Fruit fly (Drosophila melanogaster) whole organism, embryonic: ENCODE results near the gene Dlic.

ENCODE experiments used
- CG10267 ChIP-seq: fragments of 200-800 bp; sonication (Bioruptor generic); optimal IDR thresholded peaks from 2 replicates; lab custom pipeline; 2018; ENCODE audit warnings: missing biosample characterization, mild to moderate bottlenecking, missing genetic modification characterization, moderate library complexity
- CG10274 ChIP-seq: fragments of 200-800 bp; sonication (Bioruptor generic); optimal IDR thresholded peaks from 3 replicates; lab custom pipeline; 2017; ENCODE audit warnings: missing biosample characterization, mild to moderate bottlenecking, missing genetic modification characterization
- CG10431 ChIP-seq: fragments of 200-800 bp; sonication (Bioruptor generic); optimal IDR thresholded peaks from 3 replicates; lab custom pipeline; 2018; ENCODE audit warnings: missing biosample characterization, mild to moderate bottlenecking, missing genetic modification characterization
- CG12219 ChIP-seq: fragments of 200-800 bp; sonication (Bioruptor generic); optimal IDR thresholded peaks from 3 replicates; lab custom pipeline; 2018; ENCODE audit warnings: missing biosample characterization, mild to moderate bottlenecking, missing genetic modification characterization
- CG14667 ChIP-seq: fragments of 200-800 bp; sonication (Bioruptor generic); IDR thresholded peaks from 2 replicates; pipeline ENCODE4 v1.3.6; 2022; ENCODE audit warnings: missing biosample characterization, missing genetic modification characterization
- CG15269 ChIP-seq: fragments of 200-800 bp; sonication (Bioruptor generic); optimal IDR thresholded peaks from 2 replicates; lab custom pipeline; 2018; ENCODE audit warnings: missing biosample characterization, mild to moderate bottlenecking, missing genetic modification characterization, moderate library complexity
- CG18476 ChIP-seq: fragments of 200-800 bp; sonication (Bioruptor generic); optimal IDR thresholded peaks from 2 replicates; lab custom pipeline; 2016; ENCODE audit warnings: missing biosample characterization, mild to moderate bottlenecking, missing genetic modification characterization
- CG18599 ChIP-seq: fragments of 200-800 bp; sonication (Bioruptor generic); optimal IDR thresholded peaks from 3 replicates; lab custom pipeline; 2017; ENCODE audit warnings: missing biosample characterization, missing genetic modification characterization, mild to moderate bottlenecking, moderate library complexity, missing genetic modification reagents
- CG3065 ChIP-seq: fragments of 200-800 bp; sonication (Bioruptor generic); optimal IDR thresholded peaks from 2 replicates; lab custom pipeline; 2016; ENCODE audit warnings: missing biosample characterization, missing genetic modification characterization
- CG4282 ChIP-seq: fragments of 200-800 bp; sonication (Bioruptor generic); optimal IDR thresholded peaks from 2 replicates; lab custom pipeline; 2016; ENCODE audit warnings: missing biosample characterization, missing genetic modification characterization
- CG4617 ChIP-seq: fragments of 200-800 bp; sonication (Bioruptor generic); optimal IDR thresholded peaks from 3 replicates; lab custom pipeline; 2016; ENCODE audit warnings: missing biosample characterization, missing genetic modification characterization, borderline replicate concordance
- CG4854 ChIP-seq: fragments of 200-800 bp; sonication (Bioruptor generic); optimal IDR thresholded peaks from 2 replicates; lab custom pipeline; 2016; ENCODE audit warnings: missing biosample characterization, missing genetic modification characterization, inconsistent platforms
- CG6791 ChIP-seq: fragments of 200-800 bp; sonication (Bioruptor generic); IDR thresholded peaks from 3 replicates; pipeline ENCODE4 v1.3.6; 2022; ENCODE audit warnings: missing biosample characterization, missing genetic modification characterization; ENCODE audit not compliant: partially characterized antibody
- CG8388 ChIP-seq: fragments of 200-800 bp; sonication (Bioruptor generic); optimal IDR thresholded peaks from 2 replicates; lab custom pipeline; 2019; ENCODE audit warnings: missing biosample characterization, mild to moderate bottlenecking, missing genetic modification characterization, moderate library complexity
- CG8765 ChIP-seq: fragments of 200-800 bp; sonication (Bioruptor generic); IDR thresholded peaks from 2 replicates; pipeline ENCODE4 v1.3.6; 2022; ENCODE audit warnings: missing biosample characterization, missing genetic modification characterization
- CoRest ChIP-seq: fragments of 200-800 bp; sonication (Bioruptor generic); optimal IDR thresholded peaks from 3 replicates; lab custom pipeline; 2018; ENCODE audit warnings: missing biosample characterization, mild to moderate bottlenecking, missing genetic modification characterization, moderate library complexity
- E2f1 ChIP-seq: fragments of 200-800 bp; sonication (Bioruptor generic); IDR thresholded peaks from 2 replicates; pipeline ENCODE4 v1.3.6; 2022; ENCODE audit warnings: missing biosample characterization, missing genetic modification characterization
- Fer2 ChIP-seq: fragments of 200-800 bp; sonication (Bioruptor generic); optimal IDR thresholded peaks from 2 replicates; lab custom pipeline; 2018; ENCODE audit warnings: missing biosample characterization, mild to moderate bottlenecking, missing genetic modification characterization, moderate library complexity
- GATAe ChIP-seq: fragments of 200-800 bp; sonication (Bioruptor generic); conservative IDR thresholded peaks from 2 replicates; pipeline ENCODE4 v1.3.6; 2022; ENCODE audit warnings: missing biosample characterization, missing genetic modification characterization
- H2.0 ChIP-seq: fragments of 200-800 bp; sonication (Bioruptor generic); IDR thresholded peaks from 2 replicates; pipeline ENCODE4 v1.3.6; 2022; ENCODE audit warnings: missing biosample characterization, missing genetic modification characterization
- HLHmδ ChIP-seq: fragments of 200-800 bp; sonication (Bioruptor generic); optimal IDR thresholded peaks from 2 replicates; lab custom pipeline; 2018; ENCODE audit warnings: missing biosample characterization, mild to moderate bottlenecking, missing genetic modification characterization, moderate library complexity
- Lhr ChIP-seq: fragments of 200-800 bp; sonication (Bioruptor generic); optimal IDR thresholded peaks from 3 replicates; lab custom pipeline; 2017; ENCODE audit warnings: mild to moderate bottlenecking, missing biosample characterization, missing genetic modification reagents, missing genetic modification characterization
- MESR4 ChIP-seq: fragments of 200-800 bp; sonication (Bioruptor generic); optimal IDR thresholded peaks from 2 replicates; lab custom pipeline; 2018; ENCODE audit warnings: missing biosample characterization, mild to moderate bottlenecking, missing genetic modification characterization, moderate library complexity
- NK7.1 ChIP-seq: fragments of 200-800 bp; sonication (Bioruptor generic); optimal IDR thresholded peaks from 3 replicates; lab custom pipeline; 2016; ENCODE audit warnings: missing biosample characterization, missing genetic modification characterization
- Optix ChIP-seq: fragments of 200-800 bp; sonication (Bioruptor generic); IDR thresholded peaks from 3 replicates; pipeline ENCODE4 v1.3.6; 2022; ENCODE audit warnings: missing biosample characterization, missing genetic modification characterization
- PHDP ChIP-seq: fragments of 200-800 bp; sonication (Bioruptor generic); optimal IDR thresholded peaks from 3 replicates; lab custom pipeline; 2018; ENCODE audit warnings: missing biosample characterization, mild to moderate bottlenecking, missing genetic modification characterization, moderate library complexity
- Poxn ChIP-seq: fragments of 200-800 bp; sonication (Bioruptor generic); IDR thresholded peaks from 2 replicates; pipeline ENCODE4 v1.3.6; 2022; ENCODE audit warnings: missing biosample characterization, missing genetic modification characterization
- Sin3A ChIP-seq: fragments of >200 bp; optimal IDR thresholded peaks from 2 replicates; lab custom pipeline; 2018
- Sox102F ChIP-seq: fragments of 200-800 bp; sonication (Bioruptor generic); optimal IDR thresholded peaks from 2 replicates; lab custom pipeline; 2018; ENCODE audit warnings: missing biosample characterization, mild to moderate bottlenecking, missing genetic modification characterization, moderate library complexity
- Usf ChIP-seq: fragments of 200-800 bp; sonication (Bioruptor generic); optimal IDR thresholded peaks from 2 replicates; lab custom pipeline; 2017; ENCODE audit warnings: missing genotype, missing biosample characterization, missing genetic modification characterization
- Xrp1 ChIP-seq: fragments of 200-800 bp; sonication (Bioruptor generic); IDR thresholded peaks from 2 replicates; pipeline ENCODE4 v1.3.6; 2022; ENCODE audit warnings: missing biosample characterization, missing genetic modification characterization
- btn ChIP-seq: fragments of 200-800 bp; sonication (Bioruptor generic); optimal IDR thresholded peaks from 2 replicates; lab custom pipeline; 2016; ENCODE audit warnings: missing biosample characterization, missing genetic modification characterization
- crc ChIP-seq: fragments of 200-800 bp; sonication (Bioruptor generic); optimal IDR thresholded peaks from 2 replicates; lab custom pipeline; 2016; ENCODE audit warnings: missing biosample characterization, missing genetic modification characterization
- eyg ChIP-seq: fragments of 200-800 bp; sonication (Bioruptor generic); optimal IDR thresholded peaks from 3 replicates; lab custom pipeline; 2016; ENCODE audit warnings: missing biosample characterization, missing genetic modification characterization
- fu2 ChIP-seq: fragments of 200-800 bp; sonication (Bioruptor generic); optimal IDR thresholded peaks from 2 replicates; lab custom pipeline; 2016; ENCODE audit warnings: missing biosample characterization, missing genetic modification characterization
- gfzf ChIP-seq: fragments of 200-800 bp; sonication (Bioruptor generic); optimal IDR thresholded peaks from 2 replicates; lab custom pipeline; 2016; ENCODE audit warnings: missing biosample characterization, mild to moderate bottlenecking, missing genetic modification characterization, moderate library complexity
- insv ChIP-seq, 2 experiments: fragments of 200-800 bp; sonication (Bioruptor generic); optimal IDR thresholded peaks; 3 replicates each; lab custom pipeline; 2016 to 2018; ENCODE audit warnings: missing biosample characterization in 2 of 2, missing genetic modification characterization in 2 of 2
- luna ChIP-seq: fragments of 200-800 bp; sonication (Bioruptor generic); optimal IDR thresholded peaks from 2 replicates; lab custom pipeline; 2016; ENCODE audit warnings: missing biosample characterization, missing genetic modification characterization
- nerfin-2 ChIP-seq: fragments of 200-800 bp; sonication (Bioruptor generic); IDR thresholded peaks from 2 replicates; pipeline ENCODE4 v1.3.6; 2022; ENCODE audit warnings: missing biosample characterization, missing genetic modification characterization; ENCODE audit not compliant: partially characterized antibody
- nmo ChIP-seq: fragments of 200-800 bp; sonication (Bioruptor generic); optimal IDR thresholded peaks from 2 replicates; lab custom pipeline; 2018; ENCODE audit warnings: missing biosample characterization, mild to moderate bottlenecking, missing genetic modification characterization, moderate library complexity
- odd ChIP-seq: fragments of 200-800 bp; sonication (Bioruptor generic); optimal IDR thresholded peaks from 2 replicates; lab custom pipeline; 2017; ENCODE audit warnings: missing biosample characterization, mild to moderate bottlenecking, missing genetic modification characterization
- pzg ChIP-seq: fragments of 200-800 bp; sonication (Bioruptor generic); optimal IDR thresholded peaks from 3 replicates; lab custom pipeline; 2018; ENCODE audit warnings: missing biosample characterization, mild to moderate bottlenecking, missing genetic modification characterization, moderate library complexity
- seq ChIP-seq: fragments of 200-800 bp; sonication (Bioruptor generic); IDR thresholded peaks from 2 replicates; pipeline ENCODE4 v1.3.6; 2022; ENCODE audit warnings: missing biosample characterization, missing genetic modification characterization
- sob ChIP-seq: fragments of 200-800 bp; sonication (Bioruptor generic); IDR thresholded peaks from 2 replicates; pipeline ENCODE4 v1.3.6; 2022; ENCODE audit warnings: missing biosample characterization, missing genetic modification characterization
- sr ChIP-seq: fragments of 200-800 bp; sonication (Bioruptor generic); IDR thresholded peaks from 3 replicates; pipeline ENCODE4 v1.3.6; 2022; ENCODE audit warnings: missing biosample characterization, missing genetic modification characterization
- stc ChIP-seq: fragments of 200-800 bp; sonication (Bioruptor generic); IDR thresholded peaks from 2 replicates; pipeline ENCODE4 v1.3.6; 2022; ENCODE audit warnings: missing biosample characterization, missing genetic modification characterization
- tna ChIP-seq: fragments of 200-800 bp; sonication (Bioruptor generic); IDR thresholded peaks from 2 replicates; pipeline ENCODE4 v1.3.6; 2022; ENCODE audit warnings: missing biosample characterization, missing genetic modification characterization; ENCODE audit not compliant: partially characterized antibody
- zen ChIP-seq: fragments of 200-800 bp; sonication (Bioruptor generic); optimal IDR thresholded peaks from 3 replicates; lab custom pipeline; 2018; ENCODE audit warnings: missing biosample characterization, mild to moderate bottlenecking, missing genetic modification characterization, moderate library complexity
- zfh2 ChIP-seq: fragments of 200-800 bp; sonication (Bioruptor generic); optimal IDR thresholded peaks from 2 replicates; lab custom pipeline; 2016; ENCODE audit warnings: missing biosample characterization, missing genetic modification characterization

Dlic gene

DNA sequence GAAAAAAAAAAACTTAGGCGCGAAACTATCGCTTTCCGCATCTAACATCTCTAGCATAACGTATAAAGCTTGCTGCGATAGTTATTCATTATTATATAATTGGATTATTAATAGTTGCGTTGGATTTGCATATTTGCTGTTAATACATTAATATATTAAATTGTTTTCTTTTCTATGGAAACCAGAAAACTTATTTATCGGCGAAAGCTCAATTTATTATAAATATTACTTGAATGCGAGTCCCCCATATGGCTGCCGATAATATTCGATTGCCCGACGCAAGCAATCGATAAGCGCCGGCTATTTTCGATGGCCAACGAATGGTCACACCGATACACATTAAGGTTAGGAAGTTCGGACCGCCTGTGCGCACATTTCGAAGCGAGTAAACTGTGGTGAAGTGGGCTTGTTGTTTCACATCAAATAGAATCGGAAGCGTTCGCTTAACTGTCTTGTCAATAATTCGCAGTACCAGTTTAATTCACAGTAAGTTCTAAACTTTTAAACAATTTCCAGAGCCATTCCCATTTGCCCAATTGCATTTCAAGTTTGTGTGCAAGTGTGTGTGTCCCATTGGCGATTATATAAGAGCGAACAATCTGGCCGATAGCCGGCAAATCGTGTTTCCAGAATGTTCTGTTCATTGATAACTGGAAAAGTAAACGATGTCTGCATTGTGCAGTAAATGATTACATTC, 45.9 kb upstream of the Dlic start, which contains the start of gene Hsp60A (continued):
- peak; percentile 28; the same call in 1 of the 2 replicates for TF ChIP-seq Xrp1 (GFP tag; lab: Robert Waterston, UW)
- TF ChIP-seq nerfin-2 (GFP tag; lab: Robert Waterston, UW), result peak; percentile 78
- no peak for TF ChIP-seq HLHmδ
- no peak for TF ChIP-seq crc (GFP tag; lab: Kevin White, UChicago)
- TF ChIP-seq GATAe, result no peak
- no peak for TF ChIP-seq CG10274 (GFP tag; lab: Kevin White, UChicago)
- TF ChIP-seq gfzf (GFP tag; lab: Kevin White, UChicago), result peak; percentile 66
- peak; percentile 47 for TF ChIP-seq CG18599 (GFP tag; lab: Kevin White, UChicago)
- 0 out of 2 replicates have a peak, but pooled peaks have one; percentile 8 for TF ChIP-seq H2.0
- no peak for TF ChIP-seq stc
- 0 out of 2 replicates have a peak, but pooled peaks have one; percentile 20 for TF ChIP-seq E2f1 (GFP tag; lab: Robert Waterston, UW)
- TF ChIP-seq Optix (GFP tag; lab: Robert Waterston, UW), result no peak
- TF ChIP-seq MESR4 (GFP tag; lab: Kevin White, UChicago), result peak; percentile 42
- TF ChIP-seq sob (GFP tag; lab: Robert Waterston, UW), result peak; percentile 52
- peak; percentile 40 for TF ChIP-seq zen
- TF ChIP-seq CG8388 (GFP tag; lab: Kevin White, UChicago), result peak; percentile 15
- TF ChIP-seq Sox102F (GFP tag; lab: Kevin White, UChicago), result peak; percentile 49
- TF ChIP-seq CG15269 (tag; lab: Kevin White, UChicago), result peak; percentile 59
- no peak for TF ChIP-seq btn (GFP tag; lab: Kevin White, UChicago)
- TF ChIP-seq CG4617 (GFP tag; lab: Kevin White, UChicago), result no peak
- peak; percentile 1 for TF ChIP-seq CG10431
- no peak for TF ChIP-seq CG14667
- TF ChIP-seq CG3065 (GFP tag; lab: Kevin White, UChicago), result no peak
- no peak for TF ChIP-seq NK7.1 (GFP tag; lab: Kevin White, UChicago)
- no peak for TF ChIP-seq insv (GFP tag; optimal IDR thresholded peaks at IDR 0.05; lab: Kevin White, UChicago)
- TF ChIP-seq zfh2 (GFP tag; lab: Kevin White, UChicago), result no peak
- TF ChIP-seq odd (GFP tag; lab: Kevin White, UChicago), result no peak
- TF ChIP-seq PHDP (tag; lab: Kevin White, UChicago), result peak; percentile 70
- no peak for TF ChIP-seq eyg (GFP tag; lab: Kevin White, UChicago)
- TF ChIP-seq fu2, result no peak
- no peak for TF ChIP-seq CG4282 (GFP tag; lab: Kevin White, UChicago)
- peak; percentile 58 for TF ChIP-seq CG10267 (tag; lab: Kevin White, UChicago)
- peak; percentile 69 for TF ChIP-seq CoRest (tag; lab: Kevin White, UChicago)
- peak; percentile 82 for TF ChIP-seq tna (GFP tag; lab: Robert Waterston, UW)
- peak; percentile 75 for TF ChIP-seq nmo (GFP tag; lab: Kevin White, UChicago)
- no peak for TF ChIP-seq Poxn (GFP tag; lab: Robert Waterston, UW)
- TF ChIP-seq Lhr (GFP tag; lab: Kevin White, UChicago), result peak; percentile 34
- peak; percentile 8 for TF ChIP-seq CG4854 (GFP tag; lab: Kevin White, UChicago)
- TF ChIP-seq CG6791, result peak; percentile 78
- no peak for TF ChIP-seq CG8765 (GFP tag; lab: Robert Waterston, UW)
- peak; percentile 7 for TF ChIP-seq Fer2 (tag; lab: Kevin White, UChicago)
- TF ChIP-seq sr (GFP tag; lab: Robert Waterston, UW), result no peak
- peak; percentile 73 for TF ChIP-seq pzg (GFP tag; lab: Kevin White, UChicago)
- no peak for TF ChIP-seq luna (GFP tag; lab: Kevin White, UChicago)
- no peak for TF ChIP-seq Usf (GFP tag; lab: Kevin White, UChicago)
- no peak for TF ChIP-seq seq (GFP tag; lab: Robert Waterston, UW)
- TF ChIP-seq Sin3A, result peak; percentile 10
- peak; percentile 65 for TF ChIP-seq CG18476
- no peak for TF ChIP-seq CG12219
